Worm (Caenorhabditis elegans) whole organism, L4/young adult: Measurements from ENCODE around the gene npp-5.

Experiments
- W03F9.2 ChIP-seq: fragments of 150-350 bp; optimal IDR thresholded peaks from 2 replicates; lab custom pipeline; 2014; ENCODE audit warnings: missing biosample characterization, missing genetic modification characterization
- dao-5 ChIP-seq: sonication (generic microtip); optimal IDR thresholded peaks from 2 replicates; lab custom pipeline; 2016; ENCODE audit warnings: missing genotype, missing genetic modification characterization, moderate library complexity, missing compliant biosample characterization
- him-1 ChIP-seq: sonication (generic microtip); optimal IDR thresholded peaks from 2 replicates; lab custom pipeline; 2016; ENCODE audit warnings: missing genotype, missing genetic modification reagents, missing genetic modification characterization, missing compliant biosample characterization

- no peak for TF ChIP-seq dao-5
- no peak for TF ChIP-seq him-1
- TF ChIP-seq W03F9.2 (tag; lab: Kevin White, UChicago), result no peak
These were observed 44.9 kb upstream of the npp-5 start for ce11 chrII:11644535-11644934.
